Fruit fly (Drosophila melanogaster): ENCODE results near the gene D19A.
A peak's percentile ranks its signal among the peaks of the same experiment; 100 is the strongest.

D19A gene

DNA sequence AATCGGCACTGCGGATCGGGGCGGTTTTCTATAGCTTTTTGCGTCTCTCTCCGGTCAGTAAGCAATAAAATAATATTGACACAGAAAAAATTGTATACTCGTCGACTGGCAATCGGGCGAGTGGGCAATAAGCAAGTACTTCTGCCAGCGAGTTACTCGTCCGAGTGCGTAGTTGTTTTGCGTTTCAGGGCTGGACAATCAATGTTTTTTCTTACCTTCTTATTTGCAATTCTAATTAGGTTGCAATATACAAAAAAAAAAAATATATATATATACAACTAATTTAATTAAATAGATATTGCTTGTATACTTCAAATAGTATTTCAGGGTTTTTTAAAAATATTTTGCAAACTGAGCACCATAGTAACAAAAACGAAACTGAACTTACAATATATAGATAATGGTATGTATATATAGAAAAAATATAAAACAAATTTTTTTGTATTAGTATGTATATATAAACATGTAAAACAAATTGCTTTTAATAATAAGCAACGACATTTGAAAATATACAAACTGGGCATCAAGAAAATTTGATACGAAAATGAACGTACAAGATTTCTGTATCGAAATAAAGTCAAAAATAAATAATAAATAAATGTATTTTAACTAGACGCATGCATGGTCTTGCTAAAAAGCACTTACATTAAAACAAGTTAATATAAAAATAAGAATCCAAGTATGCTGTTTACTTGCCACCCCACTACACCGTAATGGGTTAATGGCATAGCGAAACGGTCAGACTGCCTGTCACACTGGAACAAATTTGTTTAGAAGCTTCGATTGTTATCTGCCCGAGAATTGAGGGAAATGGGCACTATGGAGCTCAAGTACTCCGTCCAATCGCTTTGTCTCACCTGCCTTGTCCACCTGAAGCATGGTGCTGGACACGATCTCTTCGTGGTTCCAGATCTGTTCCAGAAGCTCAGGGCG, at the start of gene D19A, which contains the start of gene CG7386:
Gene D19A, minus strand, starts transcription at position 129 of the 933 bp plus-strand sequence.
Gene CG7386, plus strand, starts transcription at position 751 of the 933 bp plus-strand sequence.
- TF ChIP-seq bab1 (GFP tag; optimal IDR thresholded peaks at IDR 0.05) (peak; percentile 79), pad (GFP tag; optimal IDR thresholded peaks at IDR 0.05) (no peak), cic (GFP tag; optimal IDR thresholded peaks at IDR 0.05) (no peak), ovo (GFP tag; optimal IDR thresholded peaks at IDR 0.05) (no peak), Crg-1 (GFP tag; optimal IDR thresholded peaks at IDR 0.05) (no peak), Mnt (GFP tag; optimal IDR thresholded peaks at IDR 0.05) (peak; percentile 49), CG33017 (tag; optimal IDR thresholded peaks at IDR 0.05) (peak; percentile 70), CG1620 (GFP tag; optimal IDR thresholded peaks at IDR 0.05) (peak; percentile 60), Hr96 (GFP tag; optimal IDR thresholded peaks at IDR 0.05) (peak; percentile 31), tj (GFP tag; optimal IDR thresholded peaks at IDR 0.05) (peak; percentile 24), toe (GFP tag; optimal IDR thresholded peaks at IDR 0.05) (peak; percentile 53), CG12768 (GFP tag; optimal IDR thresholded peaks at IDR 0.05) (peak; percentile 1), Clk (GFP tag; optimal IDR thresholded peaks at IDR 0.05) (no peak), CG11617 (GFP tag; optimal IDR thresholded peaks at IDR 0.05) (peak; percentile 61), CG14711 (tag; optimal IDR thresholded peaks at IDR 0.05) (peak; percentile 27), CG7045 (GFP tag; optimal IDR thresholded peaks at IDR 0.05) (peak; percentile 27), cnc (optimal IDR thresholded peaks at IDR 0.05) (no peak), CG5204 (GFP tag; optimal IDR thresholded peaks at IDR 0.05) (peak; percentile 33), kay (GFP tag; ENCODE audit: borderline replicate concordance) (no peak), CG7101 (tag; optimal IDR thresholded peaks at IDR 0.05) (peak; percentile 72)

DNA sequence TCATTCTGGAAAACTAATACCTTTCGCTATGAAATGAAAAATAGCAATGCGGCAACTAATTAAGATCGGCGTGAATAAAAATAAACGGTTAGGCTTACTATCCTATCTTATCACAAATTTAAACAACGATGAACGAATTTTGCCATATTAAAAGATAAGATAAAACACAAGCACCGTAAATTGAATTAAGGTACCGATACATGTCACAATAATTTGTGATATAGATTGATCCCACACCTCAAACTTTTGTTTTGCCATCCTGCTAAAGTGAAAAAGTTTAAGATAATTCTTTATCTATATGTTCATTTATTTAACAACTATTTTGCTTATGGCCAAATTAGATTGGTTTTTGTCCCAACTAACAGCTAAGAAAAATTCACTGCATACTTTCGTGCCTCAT, 45.1 kb upstream of the D19A start, which contains the start of gene CG42714:
Gene CG42714, minus strand, starts transcription at position 22 of the 400 bp plus-strand sequence.
- TF ChIP-seq Mnt (GFP tag; optimal IDR thresholded peaks at IDR 0.05): no peak
- TF ChIP-seq CG5204 (GFP tag; optimal IDR thresholded peaks at IDR 0.05): no peak
- no peak for TF ChIP-seq CG7101 (tag; optimal IDR thresholded peaks at IDR 0.05)
- TF ChIP-seq CG14711 (tag; optimal IDR thresholded peaks at IDR 0.05): no peak
- no peak for TF ChIP-seq ovo (GFP tag; optimal IDR thresholded peaks at IDR 0.05)
- TF ChIP-seq CG7045 (GFP tag; optimal IDR thresholded peaks at IDR 0.05): no peak
- no peak for TF ChIP-seq CG11617 (GFP tag; optimal IDR thresholded peaks at IDR 0.05)
- TF ChIP-seq CG33017 (tag; optimal IDR thresholded peaks at IDR 0.05): no peak
- no peak for TF ChIP-seq Clk (GFP tag; optimal IDR thresholded peaks at IDR 0.05)
- TF ChIP-seq toe (GFP tag; optimal IDR thresholded peaks at IDR 0.05): no peak

DNA sequence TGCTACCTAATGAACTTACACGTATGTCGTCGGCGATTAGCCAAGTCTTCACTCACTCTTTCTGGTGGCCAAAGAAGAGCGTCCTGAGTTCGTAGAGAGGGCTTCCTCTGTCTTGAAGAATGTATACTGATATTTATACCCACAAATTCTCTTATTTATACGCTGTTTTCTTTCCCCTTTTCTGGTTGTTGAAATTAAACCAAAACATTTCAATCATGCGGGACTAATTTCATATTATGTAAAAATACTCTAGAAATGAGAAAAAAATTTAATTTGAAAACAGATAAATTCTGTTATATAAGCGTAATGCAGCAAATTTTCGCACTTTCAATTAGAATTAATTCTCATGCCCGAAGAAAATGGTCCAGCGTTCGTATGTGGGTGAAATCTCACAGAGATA, 44.4 kb upstream of the D19A start, which contains the start of gene BG642312:
Gene BG642312, minus strand, starts transcription at position 101 of the 400 bp plus-strand sequence.
- TF ChIP-seq CG14711 (tag; optimal IDR thresholded peaks at IDR 0.05) (no peak), CG5204 (GFP tag; optimal IDR thresholded peaks at IDR 0.05) (no peak), CG33017 (tag; optimal IDR thresholded peaks at IDR 0.05) (no peak), pad (GFP tag; optimal IDR thresholded peaks at IDR 0.05) (no peak), CG12768 (GFP tag; optimal IDR thresholded peaks at IDR 0.05) (no peak), CG1620 (GFP tag; optimal IDR thresholded peaks at IDR 0.05) (no peak), kay (GFP tag; ENCODE audit: borderline replicate concordance) (no peak), CG7045 (GFP tag; optimal IDR thresholded peaks at IDR 0.05) (no peak), cnc (optimal IDR thresholded peaks at IDR 0.05) (no peak), Clk (GFP tag; optimal IDR thresholded peaks at IDR 0.05) (no peak), toe (GFP tag; optimal IDR thresholded peaks at IDR 0.05) (no peak), cic (GFP tag; optimal IDR thresholded peaks at IDR 0.05) (no peak), Hr96 (GFP tag; optimal IDR thresholded peaks at IDR 0.05) (no peak)

DNA sequence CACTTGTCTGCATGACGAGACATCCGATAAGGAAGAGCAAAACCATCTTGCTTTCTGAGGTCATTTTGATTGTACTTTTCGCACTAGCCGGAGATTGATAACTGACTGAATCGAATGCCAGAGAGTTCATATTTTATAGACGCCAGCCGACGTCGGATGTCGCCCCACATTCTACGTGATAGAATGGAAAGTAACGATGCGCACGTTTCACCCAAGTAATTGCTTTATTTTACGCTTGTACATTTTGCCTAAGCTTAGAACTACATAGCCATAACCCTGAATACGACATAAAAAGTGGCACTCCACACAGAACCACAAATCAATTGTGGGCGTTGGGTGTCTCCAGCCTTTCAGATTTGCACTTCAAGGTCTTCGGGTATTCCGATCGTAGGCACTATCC, 43.3 kb upstream of the D19A start, which contains the start of gene CG13299:
Gene CG13299, minus strand, starts transcription at position 101 of the 400 bp plus-strand sequence.
- no peak for TF ChIP-seq Crg-1 (GFP tag; optimal IDR thresholded peaks at IDR 0.05)
- no peak for TF ChIP-seq pad (GFP tag; optimal IDR thresholded peaks at IDR 0.05)
- no peak for TF ChIP-seq CG1620 (GFP tag; optimal IDR thresholded peaks at IDR 0.05)
- TF ChIP-seq cnc (optimal IDR thresholded peaks at IDR 0.05): no peak
- TF ChIP-seq Hr96 (GFP tag; optimal IDR thresholded peaks at IDR 0.05): no peak

DNA sequence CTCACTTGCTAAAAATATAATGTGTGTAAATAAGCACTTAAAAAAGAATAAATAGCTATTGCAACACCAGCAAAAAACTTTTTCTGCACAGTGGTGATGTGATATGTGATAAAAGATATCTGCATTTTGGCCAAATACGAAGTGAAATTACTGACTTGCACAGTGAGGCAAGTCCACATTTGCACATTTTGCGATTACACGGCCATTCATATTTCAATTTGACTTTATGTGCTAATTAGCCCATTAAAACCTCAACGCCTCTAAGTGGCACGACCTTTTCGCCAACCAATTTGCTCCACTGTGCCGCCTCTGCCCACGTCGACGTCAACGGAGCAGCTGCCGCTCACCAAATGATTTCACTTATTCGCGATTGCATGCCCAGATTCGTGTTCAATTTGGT, 31.3 kb upstream of the D19A start, which contains the start of gene CG33946:
Gene CG33946, plus strand, starts transcription at position 392 of the 400 bp plus-strand sequence.
- peak; percentile 87 for TF ChIP-seq tj (GFP tag; optimal IDR thresholded peaks at IDR 0.05)
- no peak for TF ChIP-seq pad (GFP tag; optimal IDR thresholded peaks at IDR 0.05)
- peak; percentile 0 for TF ChIP-seq CG1620 (GFP tag; optimal IDR thresholded peaks at IDR 0.05)
- no peak for TF ChIP-seq CG11617 (GFP tag; optimal IDR thresholded peaks at IDR 0.05)
- no peak for TF ChIP-seq CG14711 (tag; optimal IDR thresholded peaks at IDR 0.05)
- TF ChIP-seq cic (GFP tag; optimal IDR thresholded peaks at IDR 0.05): no peak
- no peak for TF ChIP-seq CG7101 (tag; optimal IDR thresholded peaks at IDR 0.05)
- TF ChIP-seq bab1 (GFP tag; optimal IDR thresholded peaks at IDR 0.05): peak; percentile 5
- TF ChIP-seq CG12768 (GFP tag; optimal IDR thresholded peaks at IDR 0.05): no peak
- TF ChIP-seq Hr96 (GFP tag; optimal IDR thresholded peaks at IDR 0.05): no peak

DNA sequence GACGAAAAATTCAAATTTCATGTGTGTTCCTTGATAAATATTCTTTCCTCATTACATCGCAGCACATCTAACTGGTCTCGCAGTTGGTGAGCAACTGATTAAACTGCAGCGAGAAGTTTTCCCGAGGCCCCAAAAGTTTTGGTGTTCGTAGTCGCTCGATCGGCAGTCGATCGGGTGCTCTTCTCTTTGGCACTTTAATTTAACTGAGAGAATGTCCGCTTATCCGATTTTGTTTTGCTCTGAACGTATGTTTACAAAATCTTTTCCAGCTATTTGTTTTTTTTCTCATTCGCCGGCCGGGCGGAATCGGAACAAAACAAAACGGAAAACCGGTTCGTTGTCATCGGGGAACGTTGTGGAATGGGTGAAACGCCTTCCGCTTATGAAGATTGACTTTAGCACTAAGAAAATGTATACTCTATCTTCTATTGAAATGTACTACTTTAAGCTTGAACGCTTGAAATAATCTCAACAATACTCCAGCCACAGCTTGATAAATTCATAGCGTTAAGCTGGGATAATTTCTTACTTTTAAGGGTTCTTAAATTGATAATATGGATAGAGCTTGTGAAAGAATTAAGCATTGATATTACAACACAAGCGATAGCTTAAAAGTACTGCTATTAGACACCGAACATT, 29.7 kb upstream of the D19A start:
- no peak for TF ChIP-seq CG11617 (GFP tag; optimal IDR thresholded peaks at IDR 0.05)
- TF ChIP-seq CG7045 (GFP tag; optimal IDR thresholded peaks at IDR 0.05): no peak
- no peak for TF ChIP-seq CG7101 (tag; optimal IDR thresholded peaks at IDR 0.05)
- TF ChIP-seq tj (GFP tag; optimal IDR thresholded peaks at IDR 0.05): no peak
- TF ChIP-seq CG14711 (tag; optimal IDR thresholded peaks at IDR 0.05): no peak
- no peak for TF ChIP-seq cnc (optimal IDR thresholded peaks at IDR 0.05)
- TF ChIP-seq kay (GFP tag; ENCODE audit: borderline replicate concordance): peak; percentile 86
